Worm (Caenorhabditis elegans) whole organism, L3 larva: Measurements from ENCODE around the gene nhr-34.

Source experiments
- ZK546.5 ChIP-seq: sonication (generic microtip); optimal IDR thresholded peaks from 2 replicates; lab custom pipeline; 2017; ENCODE audit warnings: missing biosample characterization, missing genetic modification characterization
- ama-1 ChIP-seq: fragments of 150-350 bp; optimal IDR thresholded peaks from 2 replicates; lab custom pipeline; 2018
- ceh-16 ChIP-seq: sonication (generic microtip); optimal IDR thresholded peaks from 2 replicates; lab custom pipeline; 2017; ENCODE audit warnings: missing biosample characterization, missing genetic modification characterization
- egl-27 ChIP-seq: sonication (generic microtip); optimal IDR thresholded peaks from 4 replicates; lab custom pipeline; 2017; ENCODE audit warnings: missing biosample characterization, missing genetic modification reagents, missing genetic modification characterization
- elt-3 ChIP-seq, 3 experiments: fragments of 150-350 bp in 1 of 3; sonication (generic microtip) in 2 of 3; optimal IDR thresholded peaks; 2 replicates in 2 of 3; 4 replicates in 1 of 3; lab custom pipeline; 2014 to 2017; ENCODE audit warnings: missing biosample characterization in 3 of 3, missing genetic modification characterization in 3 of 3
- mdl-1 ChIP-seq: fragments of 150-350 bp; optimal IDR thresholded peaks from 2 replicates; lab custom pipeline; 2014; ENCODE audit warnings: missing biosample characterization, missing genetic modification characterization
- mml-1 ChIP-seq: fragments of 150-350 bp; sonication (generic microtip); optimal IDR thresholded peaks from 3 replicates; lab custom pipeline; 2014; ENCODE audit warnings: missing biosample characterization, missing genetic modification characterization
- nhr-11 ChIP-seq: fragments of 150-350 bp; optimal IDR thresholded peaks from 2 replicates; lab custom pipeline; 2014; ENCODE audit warnings: missing biosample characterization, missing genetic modification characterization
- pha-4 ChIP-seq: fragments of 150-350 bp; optimal IDR thresholded peaks from 2 replicates; lab custom pipeline; 2014; ENCODE audit warnings: missing biosample characterization, missing genetic modification reagents, missing genetic modification characterization
- unc-62 ChIP-seq: fragments of 150-350 bp; sonication (generic microtip); optimal IDR thresholded peaks from 4 replicates; lab custom pipeline; 2014; ENCODE audit warnings: missing biosample characterization, missing genetic modification reagents, missing genetic modification characterization
- zag-1 ChIP-seq: fragments of 150-350 bp; optimal IDR thresholded peaks from 2 replicates; lab custom pipeline; 2014; ENCODE audit warnings: missing biosample characterization, missing genetic modification characterization

ce11 chrIV:9716490-9716889, 41.0 kb upstream of the nhr-34 start:
- TF ChIP-seq ZK546.5 (tag; lab: Kevin White, UChicago) (no peak), unc-62 (GFP tag; lab: Kevin White, UChicago) (no peak), elt-3 (tag; optimal IDR thresholded peaks at IDR 0.05; lab: Kevin White, UChicago) (no peak), zag-1 (tag; lab: Kevin White, UChicago) (no peak), mml-1 (no peak), nhr-11 (no peak), mdl-1 (no peak), pha-4 (peak; percentile 59), ceh-16 (no peak), ama-1 (lab: Kevin White, UChicago) (no peak), egl-27 (no peak)
